Worm (Caenorhabditis elegans): ENCODE data around the gene hst-3.1.

The hst-3.1 gene

DNA sequence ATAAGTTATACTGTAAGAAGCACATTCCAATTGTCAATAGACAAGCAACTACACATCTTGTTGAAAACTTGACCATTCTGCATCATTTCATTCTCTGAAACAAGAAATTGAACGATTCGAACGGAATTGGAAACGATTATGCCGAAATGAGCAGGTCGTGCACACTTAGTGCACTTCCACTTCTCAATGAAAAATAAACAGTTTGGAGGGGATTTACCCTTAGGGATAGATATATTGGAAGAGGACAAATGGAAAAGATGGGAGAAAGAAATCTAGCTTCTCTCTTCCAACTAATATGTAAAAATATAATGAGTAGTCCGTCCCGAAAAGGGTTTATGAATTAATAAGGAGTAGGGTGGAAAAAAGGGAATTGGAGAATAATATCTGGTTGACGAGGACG lies at the start of gene hst-3.1:
Gene hst-3.1 (minus strand): TSS at position 101 of the 400 bp plus-strand sequence.
- no peak for TF ChIP-seq attf-5 (GFP tag; optimal IDR thresholded peaks at IDR 0.05)
- no peak for TF ChIP-seq ztf-26 (tag; optimal IDR thresholded peaks at IDR 0.05)
- no peak for TF ChIP-seq F55B11.4 (tag; optimal IDR thresholded peaks at IDR 0.05; ENCODE audit: borderline replicate concordance, insufficient read depth)
- TF ChIP-seq cebp-1 (GFP tag; IDR thresholded peaks at IDR 0.05): no peak
- TF ChIP-seq cebp-1 (tag; optimal IDR thresholded peaks at IDR 0.05): no peak
- TF ChIP-seq egrh-3 (GFP tag; IDR thresholded peaks at IDR 0.05): no peak
- no peak for TF ChIP-seq die-1 (tag; optimal IDR thresholded peaks at IDR 0.05)
- TF ChIP-seq tbp1 (GFP tag; optimal IDR thresholded peaks at IDR 0.05): no peak
- no peak for TF ChIP-seq lin-54 (GFP tag; optimal IDR thresholded peaks at IDR 0.05)
- TF ChIP-seq unc-62 (GFP tag; optimal IDR thresholded peaks at IDR 0.05): no peak
- no peak for TF ChIP-seq ztf-22 (GFP tag; optimal IDR thresholded peaks at IDR 0.05)
- no peak for TF ChIP-seq somi-1 (GFP tag; optimal IDR thresholded peaks at IDR 0.05)

ce11 chrII:6208116-6208515 lies 39.1 kb upstream of the hst-3.1 start, which contains the start of gene daf-37:
Gene daf-37, minus strand, starts transcription at chrII:6208216.
- TF ChIP-seq lin-26 (GFP tag; IDR thresholded peaks at IDR 0.05) (no peak), dox-1 (GFP tag; IDR thresholded peaks at IDR 0.05) (no peak), fkh-3 (tag; optimal IDR thresholded peaks at IDR 0.05) (no peak), ztf-3 (GFP tag; optimal IDR thresholded peaks at IDR 0.05) (no peak), unc-130 (GFP tag; optimal IDR thresholded peaks at IDR 0.05) (no peak), mcd-1 (GFP tag; IDR thresholded peaks at IDR 0.05) (no peak), tlf-1 (GFP tag; optimal IDR thresholded peaks at IDR 0.05) (no peak), tbp1 (GFP tag; optimal IDR thresholded peaks at IDR 0.05) (no peak), ccch-3 (GFP tag; optimal IDR thresholded peaks at IDR 0.05) (no peak), K12H6.12 (tag; optimal IDR thresholded peaks at IDR 0.05) (no peak), F57A8.1 (GFP tag; optimal IDR thresholded peaks at IDR 0.05) (no peak), pha-4 (tag; optimal IDR thresholded peaks at IDR 0.05) (no peak), snpc-1.1 (tag; optimal IDR thresholded peaks at IDR 0.05; ENCODE audit: insufficient read depth) (no peak), nhr-120 (GFP tag; IDR thresholded peaks at IDR 0.05) (no peak), rec-8 (tag; optimal IDR thresholded peaks at IDR 0.05) (no peak), lsl-1 (GFP tag; optimal IDR thresholded peaks at IDR 0.05) (no peak), snpc-4 (GFP tag; optimal IDR thresholded peaks at IDR 0.05) (no peak), snpc-4 (tag; optimal IDR thresholded peaks at IDR 0.05) (no peak), cebp-2 (GFP tag; IDR thresholded peaks at IDR 0.05) (no peak), mes-4 (tag; optimal IDR thresholded peaks at IDR 0.05) (no peak)

DNA sequence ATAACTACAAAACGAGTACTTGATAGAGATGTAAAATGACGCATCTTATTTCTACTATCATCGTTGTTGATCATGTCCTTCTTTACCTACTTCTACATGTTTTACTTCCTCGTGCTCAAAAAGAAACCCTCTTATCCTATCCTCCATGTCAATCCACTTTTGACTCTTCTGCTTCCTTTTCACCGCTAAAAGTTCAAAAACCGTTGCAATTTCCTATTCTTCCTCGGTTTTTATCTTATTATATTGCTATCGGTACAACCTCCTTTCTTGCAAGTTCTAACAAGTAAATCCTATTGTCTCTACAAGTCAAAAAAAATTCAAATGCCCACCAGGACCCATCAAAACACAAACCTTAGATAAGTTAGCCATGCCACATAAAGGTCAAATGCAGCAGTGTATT lies 38.2 kb upstream of the hst-3.1 start:
- no peak for TF ChIP-seq mxl-1 (tag; optimal IDR thresholded peaks at IDR 0.05)
- TF ChIP-seq attf-6 (GFP tag; IDR thresholded peaks at IDR 0.05): no peak
- no peak for TF ChIP-seq nhr-90 (tag; optimal IDR thresholded peaks at IDR 0.05)
- TF ChIP-seq akir-1 (GFP tag; optimal IDR thresholded peaks at IDR 0.05): no peak
- no peak for TF ChIP-seq rec-8 (tag; optimal IDR thresholded peaks at IDR 0.05)
- TF ChIP-seq F33H1.4 (GFP tag; IDR thresholded peaks at IDR 0.05): no peak
- no peak for TF ChIP-seq Y53F4B.3 (GFP tag; IDR thresholded peaks at IDR 0.05)
- TF ChIP-seq mcd-1 (GFP tag; IDR thresholded peaks at IDR 0.05): no peak
